Worm (Caenorhabditis elegans): ENCODE results near the gene oac-51.

Gene oac-51

ce11 chrIV:4386351-4386750 lies 49.8 kb downstream of the oac-51 start, which contains the start of gene tald-1:
tald-1 (plus strand) TSS chrIV:4386651.
- TF ChIP-seq elt-2 (tag; optimal IDR thresholded peaks at IDR 0.05), result peak; percentile 39
- TF ChIP-seq fkh-6 (tag; optimal IDR thresholded peaks at IDR 0.05), result no peak

ce11 chrIV:4390438-4390894 lies 53.9 kb downstream of the oac-51 start, which contains the start of the genes rpl-7A and set-21:
rpl-7A (minus strand) TSS chrIV:4390590.
set-21 (plus strand) TSS chrIV:4390844.
- TF ChIP-seq sox-2 (GFP tag; IDR thresholded peaks at IDR 0.05), result peak; percentile 27; the same call in 1 of the 2 replicates
- TF ChIP-seq ceh-19 (GFP tag; optimal IDR thresholded peaks at IDR 0.05), result peak; percentile 1
- peak; percentile 43 for TF ChIP-seq hlh-30 (tag; optimal IDR thresholded peaks at IDR 0.05; ENCODE audit: insufficient read depth)
- TF ChIP-seq tbx-7 (tag; optimal IDR thresholded peaks at IDR 0.05), result peak; percentile 15
- TF ChIP-seq elt-2 (tag; optimal IDR thresholded peaks at IDR 0.05), result peak; percentile 47
- peak; percentile 79 for TF ChIP-seq unc-42 (tag; optimal IDR thresholded peaks at IDR 0.05)
- peak; percentile 82 for TF ChIP-seq ceh-18 (tag; optimal IDR thresholded peaks at IDR 0.05)
- no peak for TF ChIP-seq elt-4 (tag; optimal IDR thresholded peaks at IDR 0.05)
- no peak for TF ChIP-seq pat-9 (tag; optimal IDR thresholded peaks at IDR 0.05)
- peak; percentile 62 for TF ChIP-seq ztf-16 (tag; optimal IDR thresholded peaks at IDR 0.05)
- TF ChIP-seq K09A11.1 (tag; optimal IDR thresholded peaks at IDR 0.05; ENCODE audit: insufficient read depth), result no peak
- TF ChIP-seq pha-2 (tag; optimal IDR thresholded peaks at IDR 0.05), result peak; percentile 13
- peak; percentile 90 for TF ChIP-seq ceh-34 (tag; optimal IDR thresholded peaks at IDR 0.05)
- TF ChIP-seq hlh-15 (tag; optimal IDR thresholded peaks at IDR 0.05), result no peak
- TF ChIP-seq ceh-2 (tag; optimal IDR thresholded peaks at IDR 0.05), result peak; percentile 15
- TF ChIP-seq tbx-2 (tag; optimal IDR thresholded peaks at IDR 0.05), result peak; percentile 80
- TF ChIP-seq ama-1 (optimal IDR thresholded peaks at IDR 0.05), result no peak
- TF ChIP-seq ceh-6 (GFP tag; optimal IDR thresholded peaks at IDR 0.05), result no peak
- no peak for TF ChIP-seq ahr-1 (tag; optimal IDR thresholded peaks at IDR 0.05)
- TF ChIP-seq nfya-1 (tag; optimal IDR thresholded peaks at IDR 0.05), result peak; percentile 85
- no peak for TF ChIP-seq gmeb-2 (tag; optimal IDR thresholded peaks at IDR 0.05)
- TF ChIP-seq pqm-1 (tag; optimal IDR thresholded peaks at IDR 0.05), result no peak
- TF ChIP-seq ets-4 (tag; optimal IDR thresholded peaks at IDR 0.05), result peak; percentile 7
- TF ChIP-seq unc-86 (tag; optimal IDR thresholded peaks at IDR 0.05), result peak; percentile 71
- TF ChIP-seq ceh-48 (tag; optimal IDR thresholded peaks at IDR 0.05), result peak; percentile 40
- peak; percentile 88 for TF ChIP-seq ref-2 (tag; optimal IDR thresholded peaks at IDR 0.05)
- TF ChIP-seq hlh-6 (tag; optimal IDR thresholded peaks at IDR 0.05), result no peak
- peak; percentile 68 for TF ChIP-seq rnt-1 (tag; optimal IDR thresholded peaks at IDR 0.05)
- peak; percentile 13; the same call in 1 of the 2 replicates for TF ChIP-seq ceh-45 (GFP tag; IDR thresholded peaks at IDR 0.05)
- TF ChIP-seq ceh-31 (tag; optimal IDR thresholded peaks at IDR 0.05), result peak; percentile 81
- peak; percentile 34 for TF ChIP-seq C08G9.2 (tag; optimal IDR thresholded peaks at IDR 0.05)
- TF ChIP-seq odd-2 (tag; optimal IDR thresholded peaks at IDR 0.05), result no peak
- TF ChIP-seq dmd-4 (tag; optimal IDR thresholded peaks at IDR 0.05; ENCODE audit: borderline replicate concordance), result no peak
- peak; percentile 63; the same call in 1 of the 2 replicates for TF ChIP-seq unc-3 (GFP tag; conservative IDR thresholded peaks at IDR 0.05)
- no peak for TF ChIP-seq unc-3 (tag; optimal IDR thresholded peaks at IDR 0.05)
- no peak for TF ChIP-seq fkh-10 (GFP tag; optimal IDR thresholded peaks at IDR 0.05)
- TF ChIP-seq ceh-9 (tag; optimal IDR thresholded peaks at IDR 0.05), result no peak
- peak; percentile 14 for TF ChIP-seq F13H6.1 (tag; optimal IDR thresholded peaks at IDR 0.05)
- TF ChIP-seq T23F11.4 (GFP tag; optimal IDR thresholded peaks at IDR 0.05), result peak; percentile 16
- peak; percentile 65 for TF ChIP-seq dve-1 (tag; optimal IDR thresholded peaks at IDR 0.05)
- peak; percentile 64 for TF ChIP-seq madf-2 (tag; optimal IDR thresholded peaks at IDR 0.05)
- TF ChIP-seq K02D7.2 (tag; optimal IDR thresholded peaks at IDR 0.05), result no peak
- no peak for TF ChIP-seq unc-55 (GFP tag; optimal IDR thresholded peaks at IDR 0.05)
- no peak for TF ChIP-seq pha-4 (tag; optimal IDR thresholded peaks at IDR 0.05)
- TF ChIP-seq ceh-14 (tag; optimal IDR thresholded peaks at IDR 0.05), result peak; percentile 62
- TF ChIP-seq lim-6 (tag; optimal IDR thresholded peaks at IDR 0.05), result no peak
- peak; percentile 14 for TF ChIP-seq zip-5 (tag; optimal IDR thresholded peaks at IDR 0.05)
